Fruit fly (Drosophila melanogaster) whole organism, embryonic: ENCODE measurements around the gene Upf2.

Experiments used
- ATbp ChIP-seq: fragments of 200-800 bp; sonication (Bioruptor generic); optimal IDR thresholded peaks from 2 replicates; lab custom pipeline; 2017; ENCODE audit warnings: missing biosample characterization, mild to moderate bottlenecking, missing genetic modification characterization, missing genetic modification reagents
- Bdp1 ChIP-seq: fragments of 200-800 bp; sonication (Bioruptor generic); optimal IDR thresholded peaks from 3 replicates; lab custom pipeline; 2016; ENCODE audit warnings: missing biosample characterization, missing genetic modification characterization
- CG10209 ChIP-seq: fragments of 200-800 bp; sonication (Bioruptor generic); optimal IDR thresholded peaks from 3 replicates; lab custom pipeline; 2017; ENCODE audit warnings: missing biosample characterization, mild to moderate bottlenecking, missing genetic modification characterization, missing genetic modification reagents
- CG10462 ChIP-seq: fragments of 200-800 bp; sonication (Bioruptor generic); optimal IDR thresholded peaks from 2 replicates; lab custom pipeline; 2016; ENCODE audit warnings: missing biosample characterization, missing genetic modification characterization
- CG10654 ChIP-seq: fragments of 200-800 bp; sonication (Bioruptor generic); optimal IDR thresholded peaks from 2 replicates; lab custom pipeline; 2016; ENCODE audit warnings: missing biosample characterization, missing genetic modification characterization
- CG16863 ChIP-seq: fragments of 200-800 bp; sonication (Bioruptor generic); optimal IDR thresholded peaks from 3 replicates; lab custom pipeline; 2016; ENCODE audit warnings: missing biosample characterization, missing genetic modification characterization
- CG2712 ChIP-seq: fragments of 200-800 bp; optimal IDR thresholded peaks from 3 replicates; lab custom pipeline; 2019; ENCODE audit warnings: missing biosample characterization, mild to moderate bottlenecking, missing genetic modification characterization, moderate library complexity
- CG30431 ChIP-seq: fragments of 200-800 bp; sonication (Bioruptor generic); optimal IDR thresholded peaks from 2 replicates; lab custom pipeline; 2017; ENCODE audit warnings: missing biosample characterization, missing genetic modification characterization
- CG3407 ChIP-seq: fragments of 200-800 bp; sonication (Bioruptor generic); optimal IDR thresholded peaks from 2 replicates; lab custom pipeline; 2018; ENCODE audit warnings: missing biosample characterization, mild to moderate bottlenecking, missing genetic modification characterization
- CG4282 ChIP-seq: fragments of 200-800 bp; sonication (Bioruptor generic); optimal IDR thresholded peaks from 2 replicates; lab custom pipeline; 2016; ENCODE audit warnings: missing biosample characterization, missing genetic modification characterization
- CG4404 ChIP-seq: fragments of 200-800 bp; sonication (Bioruptor generic); IDR thresholded peaks from 2 replicates; pipeline ENCODE4 v1.3.6; 2022; ENCODE audit warnings: missing biosample characterization, missing genetic modification characterization
- CG5953 ChIP-seq: fragments of 200-800 bp; sonication (Bioruptor generic); IDR thresholded peaks from 2 replicates; pipeline ENCODE4 v1.3.6; 2022; ENCODE audit warnings: missing biosample characterization, missing genetic modification characterization
- CG6654 ChIP-seq: fragments of 200-800 bp; sonication (Bioruptor generic); optimal IDR thresholded peaks from 2 replicates; lab custom pipeline; 2017; ENCODE audit warnings: missing biosample characterization, mild to moderate bottlenecking, missing genetic modification characterization
- CG7372 ChIP-seq: fragments of 200-800 bp; sonication (Bioruptor generic); IDR thresholded peaks from 2 replicates; pipeline ENCODE4 v1.3.6; 2022; ENCODE audit warnings: missing biosample characterization, missing genetic modification characterization
- CG8089 ChIP-seq: fragments of 200-800 bp; sonication (Bioruptor generic); optimal IDR thresholded peaks from 3 replicates; lab custom pipeline; 2016; ENCODE audit warnings: missing biosample characterization, missing genetic modification characterization
- CG8290 ChIP-seq, 3 experiments: fragments of 200-800 bp; sonication (Bioruptor generic); optimal IDR thresholded peaks; 2 replicates each; lab custom pipeline; 2016 to 2019; ENCODE audit warnings: missing biosample characterization in 3 of 3, missing genetic modification characterization in 3 of 3, mild to moderate bottlenecking in 2 of 3, moderate library complexity in 1 of 3
- CG8359 ChIP-seq: fragments of 200-800 bp; sonication (Bioruptor generic); optimal IDR thresholded peaks from 2 replicates; lab custom pipeline; 2017; ENCODE audit warnings: missing biosample characterization, mild to moderate bottlenecking, missing genetic modification characterization, borderline replicate concordance
- CG8388 ChIP-seq: fragments of 200-800 bp; sonication (Bioruptor generic); optimal IDR thresholded peaks from 2 replicates; lab custom pipeline; 2019; ENCODE audit warnings: missing biosample characterization, mild to moderate bottlenecking, missing genetic modification characterization, moderate library complexity
- CG8924 ChIP-seq: fragments of 200-800 bp; optimal IDR thresholded peaks from 3 replicates; lab custom pipeline; 2019; ENCODE audit warnings: missing biosample characterization, mild to moderate bottlenecking, missing genetic modification characterization, moderate library complexity
- CG9797 ChIP-seq: fragments of 200-800 bp; sonication (Bioruptor generic); optimal IDR thresholded peaks from 3 replicates; lab custom pipeline; 2018; ENCODE audit warnings: missing biosample characterization, mild to moderate bottlenecking, missing genetic modification characterization
- CkIIα-i1 ChIP-seq: fragments of 200-800 bp; sonication (Bioruptor generic); IDR thresholded peaks from 2 replicates; pipeline ENCODE4 v1.3.6; 2022; ENCODE audit warnings: missing biosample characterization, missing genetic modification characterization
- Dbx ChIP-seq: fragments of 200-800 bp; sonication (Bioruptor generic); IDR thresholded peaks from 3 replicates; pipeline ENCODE4 v1.3.6; 2022; ENCODE audit warnings: missing biosample characterization, missing genetic modification characterization
- Ets65A ChIP-seq: fragments of 200-800 bp; sonication (Bioruptor generic); peaks from one replicate; lab custom pipeline; 2016; ENCODE audit warnings: missing biosample characterization, missing genetic modification characterization
- Hand ChIP-seq: fragments of 200-800 bp; sonication (Bioruptor generic); optimal IDR thresholded peaks from 2 replicates; lab custom pipeline; 2017; ENCODE audit warnings: mild to moderate bottlenecking, missing biosample characterization, missing genetic modification reagents, missing genetic modification characterization
- Lhr ChIP-seq: fragments of 200-800 bp; sonication (Bioruptor generic); optimal IDR thresholded peaks from 3 replicates; lab custom pipeline; 2017; ENCODE audit warnings: mild to moderate bottlenecking, missing biosample characterization, missing genetic modification reagents, missing genetic modification characterization
- Lim3 ChIP-seq: fragments of 200-800 bp; sonication (Bioruptor generic); IDR thresholded peaks from 2 replicates; pipeline ENCODE4 v1.3.6; 2022; ENCODE audit warnings: missing biosample characterization, missing genetic modification characterization
- Nf-YA ChIP-seq: fragments of 200-800 bp; sonication (Bioruptor generic); IDR thresholded peaks from 2 replicates; pipeline ENCODE4 v1.3.6; 2022; ENCODE audit warnings: missing biosample characterization, missing genetic modification characterization
- Rx ChIP-seq: fragments of 200-800 bp; sonication (Bioruptor generic); IDR thresholded peaks from 2 replicates; pipeline ENCODE4 v1.3.6; 2022; ENCODE audit warnings: missing biosample characterization, missing genetic modification characterization
- Six4 ChIP-seq: fragments of 200-800 bp; sonication (Bioruptor generic); optimal IDR thresholded peaks from 2 replicates; lab custom pipeline; 2016; ENCODE audit warnings: missing biosample characterization, missing genetic modification characterization
- Sry-β ChIP-seq: fragments of 200-800 bp; sonication (Bioruptor generic); optimal IDR thresholded peaks from 2 replicates; lab custom pipeline; 2018; ENCODE audit warnings: missing biosample characterization, mild to moderate bottlenecking, missing genetic modification characterization, moderate library complexity
- Usf ChIP-seq: fragments of 200-800 bp; sonication (Bioruptor generic); optimal IDR thresholded peaks from 2 replicates; lab custom pipeline; 2017; ENCODE audit warnings: missing genotype, missing biosample characterization, missing genetic modification characterization
- ac ChIP-seq: fragments of 200-800 bp; sonication (Bioruptor generic); optimal IDR thresholded peaks from 3 replicates; lab custom pipeline; 2017; ENCODE audit warnings: missing biosample characterization, mild to moderate bottlenecking, missing genetic modification characterization
- cas ChIP-seq: fragments of 200-800 bp; sonication (Bioruptor generic); IDR thresholded peaks from 2 replicates; pipeline ENCODE4 v1.3.6; 2022; ENCODE audit warnings: missing biosample characterization, missing genetic modification characterization
- caup ChIP-seq: fragments of 200-800 bp; sonication (Bioruptor generic); optimal IDR thresholded peaks from 3 replicates; lab custom pipeline; 2017; ENCODE audit warnings: missing biosample characterization, mild to moderate bottlenecking, missing genetic modification characterization, moderate library complexity; ENCODE audit not compliant: severe bottlenecking
- chif ChIP-seq, 2 experiments: fragments of 200-800 bp; sonication (Bioruptor generic); optimal IDR thresholded peaks; 3 replicates each; lab custom pipeline; 2016; ENCODE audit warnings: missing biosample characterization in 2 of 2, missing genetic modification characterization in 2 of 2
- chinmo ChIP-seq: fragments of 200-800 bp; sonication (Bioruptor generic); IDR thresholded peaks from 4 replicates; pipeline ENCODE4 v1.3.6; 2022; ENCODE audit warnings: missing biosample characterization, missing genetic modification characterization; ENCODE audit not compliant: partially characterized antibody
- cwo ChIP-seq: fragments of 200-800 bp; sonication (Bioruptor generic); optimal IDR thresholded peaks from 3 replicates; lab custom pipeline; 2017; ENCODE audit warnings: missing biosample characterization, missing genetic modification characterization, mild to moderate bottlenecking, moderate library complexity, missing genetic modification reagents
- disco-r ChIP-seq: fragments of 200-800 bp; sonication (Bioruptor generic); optimal IDR thresholded peaks from 2 replicates; lab custom pipeline; 2016; ENCODE audit warnings: missing biosample characterization, missing genetic modification characterization
- dm ChIP-seq: fragments of 200-800 bp; sonication (Bioruptor generic); optimal IDR thresholded peaks from 3 replicates; lab custom pipeline; 2016; ENCODE audit warnings: missing biosample characterization, missing genetic modification characterization
- emc ChIP-seq: fragments of 200-800 bp; sonication (Bioruptor generic); optimal IDR thresholded peaks from 2 replicates; lab custom pipeline; 2016; ENCODE audit warnings: missing biosample characterization, missing genetic modification characterization
- fd3F ChIP-seq: fragments of 200-800 bp; sonication (Bioruptor generic); optimal IDR thresholded peaks from 2 replicates; lab custom pipeline; 2018; ENCODE audit warnings: missing biosample characterization, mild to moderate bottlenecking, missing genetic modification characterization, moderate library complexity
- gcm ChIP-seq: fragments of 200-800 bp; sonication (Bioruptor generic); optimal IDR thresholded peaks from 2 replicates; lab custom pipeline; 2019; ENCODE audit warnings: missing biosample characterization, mild to moderate bottlenecking, missing genetic modification characterization, moderate library complexity
- nom ChIP-seq: fragments of 200-800 bp; sonication (Bioruptor generic); optimal IDR thresholded peaks from 2 replicates; lab custom pipeline; 2017; ENCODE audit warnings: missing biosample characterization, missing genetic modification characterization, mild to moderate bottlenecking, moderate library complexity, missing genetic modification reagents
- pfk ChIP-seq: fragments of 200-800 bp; sonication (Bioruptor generic); optimal IDR thresholded peaks from 2 replicates; lab custom pipeline; 2018; ENCODE audit warnings: missing biosample characterization, mild to moderate bottlenecking, missing genetic modification characterization, moderate library complexity
- ranshi ChIP-seq: fragments of 200-800 bp; sonication (Bioruptor generic); IDR thresholded peaks from 2 replicates; pipeline ENCODE4 v1.3.6; 2022; ENCODE audit warnings: missing biosample characterization, missing genetic modification characterization
- tx ChIP-seq: fragments of 200-800 bp; sonication (Bioruptor generic); optimal IDR thresholded peaks from 2 replicates; lab custom pipeline; 2016; ENCODE audit warnings: missing biosample characterization, missing genetic modification characterization
- vvl ChIP-seq: fragments of 200-800 bp; sonication (Bioruptor generic); IDR thresholded peaks from 2 replicates; pipeline ENCODE4 v1.3.6; 2022; ENCODE audit warnings: missing biosample characterization, missing genetic modification characterization
- zen2 ChIP-seq: fragments of 200-800 bp; sonication (Bioruptor generic); IDR thresholded peaks from 3 replicates; pipeline ENCODE4 v1.3.6; 2022; ENCODE audit warnings: missing biosample characterization, missing genetic modification characterization; ENCODE audit not compliant: partially characterized antibody

Upf2 gene

DNA sequence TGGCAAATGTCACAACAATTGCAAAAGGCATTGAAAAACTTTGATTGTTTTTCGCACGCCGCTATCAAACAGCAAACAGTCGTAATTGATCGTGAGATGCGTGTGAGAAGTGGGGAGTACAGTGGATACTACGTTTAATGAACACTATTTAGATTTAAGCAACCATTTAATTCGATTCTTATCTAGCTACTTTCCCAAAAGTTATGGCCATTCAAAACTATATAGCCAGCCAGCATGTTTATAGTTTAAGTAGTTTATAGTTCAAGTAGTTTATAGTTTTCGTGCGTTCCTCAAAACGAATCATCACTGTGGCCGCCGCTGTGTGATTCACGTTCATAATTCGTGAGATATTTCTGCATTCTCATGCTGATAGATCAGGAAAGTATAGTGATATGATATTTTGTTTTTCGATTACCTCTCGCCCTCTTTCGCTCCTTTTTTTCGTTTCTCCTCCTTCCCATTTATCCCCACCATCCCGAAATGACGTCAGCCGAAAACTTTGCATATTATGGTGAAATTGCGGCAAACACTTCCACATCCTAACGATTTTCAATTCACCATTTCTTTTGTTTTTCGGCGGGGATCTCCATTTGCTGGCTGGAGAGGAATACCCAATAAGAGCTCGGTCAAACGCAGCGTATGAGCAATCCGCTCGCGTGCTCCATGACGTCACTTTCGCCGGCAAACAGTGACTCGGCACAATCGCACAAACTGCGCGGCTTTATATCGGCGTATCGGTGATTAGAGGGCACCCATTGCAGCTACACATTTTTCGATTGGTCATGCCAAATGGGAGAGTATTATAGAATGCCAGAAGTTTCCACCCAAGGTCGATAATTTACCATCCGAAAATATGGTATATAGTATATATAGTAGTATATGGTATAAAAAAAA lies 38.4 kb upstream of the Upf2 start (continued):
- TF ChIP-seq CG8359 (GFP tag; lab: Kevin White, UChicago) (no peak), CG10462 (GFP tag; lab: Kevin White, UChicago) (no peak), CG8388 (GFP tag; lab: Kevin White, UChicago) (peak; percentile 1), tx (GFP tag; lab: Kevin White, UChicago) (peak; percentile 43), nom (GFP tag; lab: Kevin White, UChicago) (no peak), CG7372 (GFP tag; lab: Robert Waterston, UW) (peak; percentile 21; the same call in 1 of the 2 replicates), Usf (GFP tag; lab: Kevin White, UChicago) (peak; percentile 8), CG6654 (GFP tag; lab: Kevin White, UChicago) (no peak), Lhr (GFP tag; lab: Kevin White, UChicago) (no peak), CG2712 (tag; lab: Kevin White, UChicago) (peak; percentile 38), Nf-YA (GFP tag; lab: Robert Waterston, UW) (no peak), Bdp1 (GFP tag; lab: Kevin White, UChicago) (no peak), CG10209 (peak; percentile 44), CG5953 (GFP tag; lab: Robert Waterston, UW) (no peak), ranshi (GFP tag; lab: Robert Waterston, UW) (peak; percentile 63), zen2 (GFP tag; lab: Robert Waterston, UW) (no peak), chinmo (GFP tag; lab: Robert Waterston, UW) (no peak), CG4282 (GFP tag; lab: Kevin White, UChicago) (no peak), CG8924 (peak; percentile 54), cas (GFP tag; lab: Robert Waterston, UW) (peak; percentile 52; the same call in 1 of the 2 replicates), Ets65A (GFP tag; lab: Kevin White, UChicago) (peak; percentile 84), CG8089 (GFP tag; lab: Kevin White, UChicago) (no peak), Dbx (peak; percentile 84), CG9797 (GFP tag; lab: Kevin White, UChicago) (no peak), pfk (GFP tag; lab: Kevin White, UChicago) (no peak), caup (GFP tag; lab: Kevin White, UChicago) (peak; percentile 67), ac (GFP tag; lab: Kevin White, UChicago) (no peak), gcm (GFP tag; lab: Kevin White, UChicago) (no peak), fd3F (GFP tag; lab: Kevin White, UChicago) (peak; percentile 54), ATbp (GFP tag; lab: Kevin White, UChicago) (no peak), dm (GFP tag; lab: Kevin White, UChicago) (no peak), Hand (GFP tag; lab: Kevin White, UChicago) (peak; percentile 20), emc (GFP tag; lab: Kevin White, UChicago) (peak; percentile 36), Lim3 (GFP tag; lab: Robert Waterston, UW) (no peak), Six4 (GFP tag; lab: Kevin White, UChicago) (no peak), CkIIα-i1 (GFP tag; lab: Robert Waterston, UW) (no peak), CG8290 (GFP tag; optimal IDR thresholded peaks at IDR 0.05; lab: Kevin White, UChicago) (no peak), CG8290 (tag; optimal IDR thresholded peaks at IDR 0.05; lab: Kevin White, UChicago) (peak in 1 of 2 experiments; percentile 94), CG10654 (GFP tag; lab: Kevin White, UChicago) (no peak), CG4404 (no peak), disco-r (GFP tag; lab: Kevin White, UChicago) (peak; percentile 4), Sry-β (GFP tag; lab: Kevin White, UChicago) (no peak), CG3407 (GFP tag; lab: Kevin White, UChicago) (no peak), Rx (GFP tag; lab: Robert Waterston, UW) (peak; percentile 47; the same call in 1 of the 2 replicates), chif (GFP tag; optimal IDR thresholded peaks at IDR 0.05; lab: Kevin White, UChicago) (peak in 1 of 2 experiments; percentile 5), vvl (peak; percentile 56; the same call in 1 of the 2 replicates), CG16863 (GFP tag; lab: Kevin White, UChicago) (peak; percentile 40), CG30431 (GFP tag; lab: Kevin White, UChicago) (no peak), cwo (GFP tag; lab: Kevin White, UChicago) (peak; percentile 73)
